Fruit fly (Drosophila melanogaster): Measurements from ENCODE around the gene CG14229.

The CG14229 gene

dm6 chrX:19665684-19666141 is 29.3 kb downstream of the CG14229 start (continued):
- 0 out of 3 replicates have a peak, but pooled peaks have one; percentile 27 for TF ChIP-seq CG8119 (GFP tag; IDR thresholded peaks at IDR 0.05)
- no peak for TF ChIP-seq Hr38 (GFP tag; optimal IDR thresholded peaks at IDR 0.05)
- peak; percentile 50 for TF ChIP-seq Hr39 (GFP tag; optimal IDR thresholded peaks at IDR 0.05)
- peak; percentile 80 for TF ChIP-seq eg (GFP tag; IDR thresholded peaks at IDR 0.05)
- peak; percentile 36 for TF ChIP-seq pdm3 (GFP tag; optimal IDR thresholded peaks at IDR 0.05)
- TF ChIP-seq achi (GFP tag; optimal IDR thresholded peaks at IDR 0.05), result peak; percentile 10
- TF ChIP-seq CG32006 (GFP tag; optimal IDR thresholded peaks at IDR 0.05), result peak; percentile 48
- peak; percentile 27 for TF ChIP-seq dsx (GFP tag; optimal IDR thresholded peaks at IDR 0.05; ENCODE audit: poor library complexity, severe bottlenecking)

- TF ChIP-seq Met (GFP tag; optimal IDR thresholded peaks at IDR 0.05) (peak; percentile 32), CG10669 (GFP tag; optimal IDR thresholded peaks at IDR 0.05) (no peak), pdm3 (GFP tag; optimal IDR thresholded peaks at IDR 0.05) (no peak), topi (GFP tag; optimal IDR thresholded peaks at IDR 0.05) (peak; percentile 9), CG6163 (GFP tag; IDR thresholded peaks at IDR 0.05) (no peak), Eip78C (GFP tag) (peak; percentile 32), Sox15 (GFP tag; optimal IDR thresholded peaks at IDR 0.05) (no peak), salr (GFP tag; optimal IDR thresholded peaks at IDR 0.05) (peak in 1 of 2 experiments; percentile 19), CG7368 (GFP tag; optimal IDR thresholded peaks at IDR 0.05) (no peak), Eip75B (GFP tag; optimal IDR thresholded peaks at IDR 0.05) (no peak), CG10631 (GFP tag; optimal IDR thresholded peaks at IDR 0.05) (peak; percentile 15), Hr4 (GFP tag; optimal IDR thresholded peaks at IDR 0.05) (peak; percentile 4), CG8119 (GFP tag; IDR thresholded peaks at IDR 0.05) (no peak), acj6 (GFP tag; optimal IDR thresholded peaks at IDR 0.05) (peak; percentile 14), dac (GFP tag; optimal IDR thresholded peaks at IDR 0.05) (no peak), esn (GFP tag; optimal IDR thresholded peaks at IDR 0.05) (peak; percentile 22)
These were observed 31.0 kb downstream of the CG14229 start, which contains the start of the genes CG14223 and Ssu72 for dm6 chrX:19663859-19664728. Gene CG14223, minus strand, starts transcription at chrX:19663971. Gene Ssu72, plus strand, starts transcription at chrX:19664561.

- peak; percentile 66 for TF ChIP-seq esn (GFP tag; optimal IDR thresholded peaks at IDR 0.05)
- peak; percentile 7 for TF ChIP-seq CG31627 (GFP tag; optimal IDR thresholded peaks at IDR 0.05)
- TF ChIP-seq Gug (GFP tag; IDR thresholded peaks at IDR 0.05), result no peak
- TF ChIP-seq CG10669 (GFP tag; optimal IDR thresholded peaks at IDR 0.05), result no peak
- TF ChIP-seq CG10631 (GFP tag; optimal IDR thresholded peaks at IDR 0.05), result peak; percentile 40
- no peak for TF ChIP-seq fd85E (GFP tag; optimal IDR thresholded peaks at IDR 0.05)
- TF ChIP-seq CG6808 (GFP tag; optimal IDR thresholded peaks at IDR 0.05), result peak; percentile 69
- TF ChIP-seq CG16779 (tag; optimal IDR thresholded peaks at IDR 0.05), result no peak
- TF ChIP-seq CG11762 (GFP tag; optimal IDR thresholded peaks at IDR 0.05; ENCODE audit: insufficient read depth), result peak; percentile 28
- peak; percentile 64 for TF ChIP-seq Met (GFP tag; optimal IDR thresholded peaks at IDR 0.05)
- TF ChIP-seq Hr38 (GFP tag; optimal IDR thresholded peaks at IDR 0.05), result no peak
- TF ChIP-seq cyc (GFP tag; optimal IDR thresholded peaks at IDR 0.05), result peak; percentile 24
- no peak for TF ChIP-seq CG15336 (GFP tag; IDR thresholded peaks at IDR 0.05)
- peak; percentile 55 for TF ChIP-seq fd59A (GFP tag; optimal IDR thresholded peaks at IDR 0.05)
- TF ChIP-seq Hr4 (GFP tag; optimal IDR thresholded peaks at IDR 0.05), result peak; percentile 35
- peak in 1 of 2 experiments; percentile 16 for TF ChIP-seq salr (GFP tag; optimal IDR thresholded peaks at IDR 0.05)
- peak; percentile 44 for TF ChIP-seq CG34406 (GFP tag; optimal IDR thresholded peaks at IDR 0.05)
- TF ChIP-seq Ets96B (tag; optimal IDR thresholded peaks at IDR 0.05), result peak; percentile 46
- TF ChIP-seq Sox102F (GFP tag; optimal IDR thresholded peaks at IDR 0.05), result peak; percentile 45
- TF ChIP-seq CG3032 (tag; optimal IDR thresholded peaks at IDR 0.05), result peak; percentile 50
- TF ChIP-seq net (GFP tag; optimal IDR thresholded peaks at IDR 0.05), result peak; percentile 63
- TF ChIP-seq CG6854 (GFP tag; optimal IDR thresholded peaks at IDR 0.05), result no peak
- TF ChIP-seq eg (GFP tag; IDR thresholded peaks at IDR 0.05), result peak; percentile 10; the same call in 1 of the 3 replicates
- TF ChIP-seq dsx (GFP tag; optimal IDR thresholded peaks at IDR 0.05; ENCODE audit: poor library complexity, severe bottlenecking), result no peak
- TF ChIP-seq fkh (GFP tag; optimal IDR thresholded peaks at IDR 0.05), result no peak
- TF ChIP-seq acj6 (GFP tag; optimal IDR thresholded peaks at IDR 0.05), result no peak
- TF ChIP-seq Sox15 (GFP tag; optimal IDR thresholded peaks at IDR 0.05), result no peak
- peak; percentile 35 for TF ChIP-seq Eip75B (GFP tag; optimal IDR thresholded peaks at IDR 0.05)
- TF ChIP-seq CG7368 (GFP tag; optimal IDR thresholded peaks at IDR 0.05), result peak; percentile 9
- TF ChIP-seq Hr39 (GFP tag; optimal IDR thresholded peaks at IDR 0.05), result peak; percentile 49
- TF ChIP-seq CG3919 (GFP tag; optimal IDR thresholded peaks at IDR 0.05), result peak; percentile 51
- no peak for TF ChIP-seq Ets21C (GFP tag; optimal IDR thresholded peaks at IDR 0.05)
- TF ChIP-seq Sox14 (GFP tag; optimal IDR thresholded peaks at IDR 0.05), result no peak
- TF ChIP-seq CG11294 (GFP tag; IDR thresholded peaks at IDR 0.05), result no peak
These were observed 31.7 kb downstream of the CG14229 start for dm6 chrX:19663196-19663858.
